Worm (Caenorhabditis elegans) whole organism, L3 larva: ENCODE measurements around the gene F35C11.7.

Source experiments
- R02D3.7 ChIP-seq: fragments of 150-350 bp; optimal IDR thresholded peaks from 2 replicates; lab custom pipeline; 2014; ENCODE audit warnings: missing biosample characterization, missing genetic modification characterization
- ZK546.5 ChIP-seq: sonication (generic microtip); optimal IDR thresholded peaks from 2 replicates; lab custom pipeline; 2017; ENCODE audit warnings: missing biosample characterization, missing genetic modification characterization
- aly-2 ChIP-seq: fragments of 150-350 bp; optimal IDR thresholded peaks from 2 replicates; lab custom pipeline; 2014; ENCODE audit warnings: missing biosample characterization, missing genetic modification characterization
- ama-1 ChIP-seq: fragments of 150-350 bp; optimal IDR thresholded peaks from 2 replicates; lab custom pipeline; 2018
- ceh-16 ChIP-seq: sonication (generic microtip); optimal IDR thresholded peaks from 2 replicates; lab custom pipeline; 2017; ENCODE audit warnings: missing biosample characterization, missing genetic modification characterization
- ceh-28 ChIP-seq: fragments of 150-350 bp; optimal IDR thresholded peaks from 2 replicates; lab custom pipeline; 2014; ENCODE audit warnings: missing biosample characterization, missing genetic modification reagents, missing genetic modification characterization
- ceh-9 ChIP-seq: sonication (generic microtip); optimal IDR thresholded peaks from 2 replicates; lab custom pipeline; 2018; ENCODE audit warnings: missing biosample characterization, missing genetic modification characterization
- daf-12 ChIP-seq: fragments of 150-350 bp; optimal IDR thresholded peaks from 2 replicates; lab custom pipeline; 2014; ENCODE audit warnings: missing biosample characterization, missing genetic modification reagents, missing genetic modification characterization
- egl-27 ChIP-seq: sonication (generic microtip); optimal IDR thresholded peaks from 4 replicates; lab custom pipeline; 2017; ENCODE audit warnings: missing biosample characterization, missing genetic modification reagents, missing genetic modification characterization
- egl-5 ChIP-seq: fragments of 150-350 bp; optimal IDR thresholded peaks from 2 replicates; lab custom pipeline; 2017; ENCODE audit warnings: missing biosample characterization, missing genetic modification reagents, missing genetic modification characterization, inconsistent platforms
- elt-1 ChIP-seq: fragments of 150-350 bp; optimal IDR thresholded peaks from 2 replicates; lab custom pipeline; 2014; ENCODE audit warnings: missing biosample characterization, missing genetic modification characterization
- elt-2 ChIP-seq: sonication (generic microtip); optimal IDR thresholded peaks from 2 replicates; lab custom pipeline; 2016; ENCODE audit warnings: missing genetic modification reagents, mild to moderate bottlenecking, missing genetic modification characterization, missing compliant biosample characterization
- elt-3 ChIP-seq, 3 experiments: fragments of 150-350 bp in 1 of 3; sonication (generic microtip) in 2 of 3; optimal IDR thresholded peaks; 2 replicates in 2 of 3; 4 replicates in 1 of 3; lab custom pipeline; 2014 to 2017; ENCODE audit warnings: missing biosample characterization in 3 of 3, missing genetic modification characterization in 3 of 3
- eor-1 ChIP-seq, 2 experiments: fragments of 150-350 bp; optimal IDR thresholded peaks; 2 replicates each; lab custom pipeline; 2014 to 2018; ENCODE audit warnings: missing biosample characterization in 2 of 2, missing genetic modification characterization in 2 of 2
- fkh-10 ChIP-seq: sonication (generic microtip); optimal IDR thresholded peaks from 2 replicates; lab custom pipeline; 2017; ENCODE audit warnings: missing biosample characterization, missing genetic modification reagents, missing genetic modification characterization
- fkh-2 ChIP-seq: fragments of 150-350 bp; optimal IDR thresholded peaks from 2 replicates; lab custom pipeline; 2014; ENCODE audit warnings: missing biosample characterization, missing genetic modification reagents, missing genetic modification characterization
- fos-1 ChIP-seq: fragments of 150-350 bp; optimal IDR thresholded peaks from 2 replicates; lab custom pipeline; 2014; ENCODE audit warnings: missing biosample characterization, missing genetic modification characterization
- hmg-11 ChIP-seq: sonication (generic microtip); optimal IDR thresholded peaks from 2 replicates; lab custom pipeline; 2016; ENCODE audit warnings: missing genetic modification characterization, missing compliant biosample characterization
- jun-1 ChIP-seq: fragments of 150-350 bp; optimal IDR thresholded peaks from 2 replicates; lab custom pipeline; 2014; ENCODE audit warnings: missing biosample characterization, missing genetic modification reagents, missing genetic modification characterization
- lin-15B ChIP-seq: fragments of 150-350 bp; optimal IDR thresholded peaks from 2 replicates; lab custom pipeline; 2014; ENCODE audit warnings: missing biosample characterization, missing genetic modification characterization
- lin-39 ChIP-seq: fragments of 150-350 bp; optimal IDR thresholded peaks from 2 replicates; lab custom pipeline; 2018; ENCODE audit warnings: missing biosample characterization, missing genetic modification reagents, missing genetic modification characterization
- lsy-12 ChIP-seq: sonication (generic microtip); optimal IDR thresholded peaks from 2 replicates; lab custom pipeline; 2016; ENCODE audit warnings: mild to moderate bottlenecking, missing genetic modification characterization, missing compliant biosample characterization
- mml-1 ChIP-seq: fragments of 150-350 bp; sonication (generic microtip); optimal IDR thresholded peaks from 3 replicates; lab custom pipeline; 2014; ENCODE audit warnings: missing biosample characterization, missing genetic modification characterization
- nfya-1 ChIP-seq: sonication (generic microtip); optimal IDR thresholded peaks from 2 replicates; lab custom pipeline; 2017; ENCODE audit warnings: missing genetic modification characterization, mild to moderate bottlenecking, missing compliant biosample characterization, antibody characterized with exemption, moderate library complexity; ENCODE audit not compliant: insufficient read depth
- nhr-12 ChIP-seq: fragments of 150-350 bp; optimal IDR thresholded peaks from 2 replicates; lab custom pipeline; 2014; ENCODE audit warnings: missing biosample characterization, missing genetic modification characterization
- nhr-23 ChIP-seq: fragments of 150-350 bp; optimal IDR thresholded peaks from 2 replicates; lab custom pipeline; 2014; ENCODE audit warnings: missing biosample characterization, missing genetic modification reagents, missing genetic modification characterization
- nhr-237 ChIP-seq: fragments of 150-350 bp; optimal IDR thresholded peaks from 2 replicates; lab custom pipeline; 2014; ENCODE audit warnings: missing biosample characterization, missing genetic modification characterization
- nhr-25 ChIP-seq: sonication (generic microtip); optimal IDR thresholded peaks from 2 replicates; lab custom pipeline; 2017; ENCODE audit warnings: missing biosample characterization, missing genetic modification characterization
- nhr-28 ChIP-seq: fragments of 150-350 bp; optimal IDR thresholded peaks from 2 replicates; lab custom pipeline; 2014; ENCODE audit warnings: missing biosample characterization, missing genetic modification characterization
- nhr-43 ChIP-seq: sonication (generic microtip); optimal IDR thresholded peaks from 2 replicates; lab custom pipeline; 2016; ENCODE audit warnings: mild to moderate bottlenecking, missing genetic modification characterization, missing compliant biosample characterization; ENCODE audit not compliant: poor library complexity, severe bottlenecking
- nhr-67 ChIP-seq: fragments of 150-350 bp; optimal IDR thresholded peaks from 2 replicates; lab custom pipeline; 2014; ENCODE audit warnings: missing biosample characterization, missing genetic modification characterization
- nhr-76 ChIP-seq: fragments of 150-350 bp; sonication (generic microtip); optimal IDR thresholded peaks from 5 replicates; lab custom pipeline; 2014; ENCODE audit warnings: missing biosample characterization, missing genetic modification characterization
- pha-4 ChIP-seq: fragments of 150-350 bp; optimal IDR thresholded peaks from 2 replicates; lab custom pipeline; 2014; ENCODE audit warnings: missing biosample characterization, missing genetic modification reagents, missing genetic modification characterization
- pqm-1 ChIP-seq: fragments of 150-350 bp; optimal IDR thresholded peaks from 2 replicates; lab custom pipeline; 2017; ENCODE audit warnings: missing biosample characterization, missing genetic modification characterization, inconsistent platforms
- sea-2 ChIP-seq: fragments of 150-350 bp; sonication (generic microtip); optimal IDR thresholded peaks from 4 replicates; lab custom pipeline; 2014; ENCODE audit warnings: missing biosample characterization, missing genetic modification reagents, missing genetic modification characterization
- skn-1 ChIP-seq: fragments of 150-350 bp; optimal IDR thresholded peaks from 2 replicates; lab custom pipeline; 2014; ENCODE audit warnings: missing biosample characterization, missing genetic modification characterization
- snpc-4 ChIP-seq: fragments of 150-350 bp; optimal IDR thresholded peaks from 2 replicates; lab custom pipeline; 2014; ENCODE audit warnings: missing biosample characterization, missing genetic modification characterization
- tbx-2 ChIP-seq: sonication (generic microtip); optimal IDR thresholded peaks from 2 replicates; lab custom pipeline; 2016; ENCODE audit warnings: mild to moderate bottlenecking, missing genetic modification characterization, missing compliant biosample characterization
- unc-39 ChIP-seq: sonication (generic microtip); optimal IDR thresholded peaks from 4 replicates; lab custom pipeline; 2017; ENCODE audit warnings: missing biosample characterization, missing genetic modification characterization
- zag-1 ChIP-seq: fragments of 150-350 bp; optimal IDR thresholded peaks from 2 replicates; lab custom pipeline; 2014; ENCODE audit warnings: missing biosample characterization, missing genetic modification characterization
- ztf-11 ChIP-seq: fragments of 150-350 bp; optimal IDR thresholded peaks from 2 replicates; lab custom pipeline; 2014; ENCODE audit warnings: missing biosample characterization, missing genetic modification characterization
- ztf-4 ChIP-seq: fragments of 150-350 bp; optimal IDR thresholded peaks from 2 replicates; lab custom pipeline; 2014; ENCODE audit warnings: missing biosample characterization, missing genetic modification characterization

F35C11.7 gene

DNA sequence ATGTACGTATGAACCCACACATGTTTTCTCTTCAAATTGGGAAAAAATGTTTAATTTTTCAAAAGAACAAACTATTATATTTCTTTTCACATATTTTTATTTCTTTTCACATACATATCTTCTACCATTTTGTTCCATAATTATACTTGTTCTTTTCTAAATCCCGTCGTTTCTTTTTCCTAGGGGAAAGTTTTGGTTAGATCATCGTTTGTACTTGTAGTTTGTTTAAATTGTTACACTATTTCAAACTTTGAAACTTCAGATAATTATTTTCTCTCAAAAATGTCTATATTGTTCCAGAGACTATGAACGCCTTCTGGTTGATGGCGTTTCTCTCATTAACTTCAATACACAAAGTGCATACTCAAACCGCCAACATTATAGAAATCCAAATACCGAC is at the start of gene F35C11.7:
TSS of gene F35C11.7 (plus strand) at position 301 of the 400 bp plus-strand sequence.
- TF ChIP-seq fkh-2: no peak
- no peak for TF ChIP-seq R02D3.7 (tag; lab: Kevin White, UChicago)
- TF ChIP-seq jun-1 (tag; lab: Kevin White, UChicago): no peak
- TF ChIP-seq, all 47 proteins: peak for 0

ce11 chrII:8209476-8209875 is 46.6 kb upstream of the F35C11.7 start, which contains the start of gene M110.8:
TSS of gene M110.8 (minus strand) at chrII:8209576.
- TF ChIP-seq ZK546.5 (tag; lab: Kevin White, UChicago) (no peak), nfya-1 (tag; lab: Kevin White, UChicago) (no peak), lin-39 (tag; lab: Kevin White, UChicago) (no peak), hmg-11 (no peak), zag-1 (tag; lab: Kevin White, UChicago) (no peak), sea-2 (no peak), elt-1 (tag; lab: Kevin White, UChicago) (no peak), nhr-12 (tag; lab: Kevin White, UChicago) (no peak), nhr-28 (tag; lab: Kevin White, UChicago) (no peak), ceh-16 (tag; lab: Kevin White, UChicago) (no peak), nhr-237 (no peak), mml-1 (tag; lab: Kevin White, UChicago) (no peak), nhr-23 (tag; lab: Kevin White, UChicago) (no peak), egl-27 (tag; lab: Kevin White, UChicago) (no peak), nhr-25 (tag; lab: Kevin White, UChicago) (no peak), tbx-2 (tag; lab: Kevin White, UChicago) (no peak), elt-2 (no peak), lin-15B (no peak), egl-5 (no peak), aly-2 (tag; lab: Kevin White, UChicago) (no peak)

DNA sequence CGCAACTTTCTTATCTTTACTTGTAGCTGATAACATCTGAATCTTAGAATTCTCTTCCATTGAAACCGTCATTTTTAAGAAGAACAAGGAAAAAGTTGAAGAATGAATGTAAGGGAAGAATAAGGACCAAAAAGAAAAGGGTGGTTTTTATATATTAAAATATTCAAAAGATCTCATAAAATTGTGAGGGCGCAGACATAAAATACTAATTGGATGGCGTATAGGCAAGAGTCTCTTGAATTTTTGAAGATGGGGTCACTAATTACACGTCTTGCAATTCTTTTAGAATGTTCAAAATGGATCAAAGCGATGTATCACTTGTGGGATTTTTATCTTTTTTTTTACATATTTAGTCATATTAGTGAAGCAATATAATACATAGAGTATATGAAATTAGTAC is 43.4 kb upstream of the F35C11.7 start, which contains the start of gene twk-3:
TSS of gene twk-3 (minus strand) at position 101 of the 400 bp plus-strand sequence.
- TF ChIP-seq eor-1 (tag; optimal IDR thresholded peaks at IDR 0.05; lab: Kevin White, UChicago): no peak
- TF ChIP-seq ceh-9 (tag; lab: Kevin White, UChicago): no peak
- TF ChIP-seq fkh-2: no peak
- TF ChIP-seq nhr-28 (tag; lab: Kevin White, UChicago): no peak
- no peak for TF ChIP-seq elt-3 (tag; optimal IDR thresholded peaks at IDR 0.05; lab: Kevin White, UChicago)

- peak; percentile 7 for TF ChIP-seq pha-4 (tag; lab: Kevin White, UChicago)
- TF ChIP-seq fkh-10: no peak
- no peak for TF ChIP-seq skn-1
Observed at ce11 chrII:8214367-8214766, 41.7 kb upstream of the F35C11.7 start, which contains the start of gene M110.10. TSS of gene M110.10 (minus strand) at chrII:8214467.

- peak; percentile 69 for TF ChIP-seq ceh-28
- no peak for TF ChIP-seq aly-2 (tag; lab: Kevin White, UChicago)
- TF ChIP-seq snpc-4: peak; percentile 50
- peak; percentile 14 for TF ChIP-seq elt-2
- peak; percentile 70 for TF ChIP-seq lin-39 (tag; lab: Kevin White, UChicago)
- TF ChIP-seq pha-4 (tag; lab: Kevin White, UChicago): peak; percentile 80
- TF ChIP-seq lsy-12: no peak
- no peak for TF ChIP-seq ZK546.5 (tag; lab: Kevin White, UChicago)
- no peak for TF ChIP-seq pqm-1 (tag; lab: Kevin White, UChicago)
- no peak for TF ChIP-seq ztf-11
- peak; percentile 71 for TF ChIP-seq hmg-11
- no peak for TF ChIP-seq ztf-4
- peak; percentile 93 for TF ChIP-seq R02D3.7 (tag; lab: Kevin White, UChicago)
- TF ChIP-seq sea-2: no peak
- TF ChIP-seq eor-1 (tag; optimal IDR thresholded peaks at IDR 0.05; lab: Kevin White, UChicago): no peak
- no peak for TF ChIP-seq ceh-9 (tag; lab: Kevin White, UChicago)
- peak; percentile 65 for TF ChIP-seq lin-15B
- peak; percentile 73 for TF ChIP-seq nhr-23 (tag; lab: Kevin White, UChicago)
- no peak for TF ChIP-seq daf-12
- peak; percentile 76 for TF ChIP-seq nfya-1 (tag; lab: Kevin White, UChicago)
- peak; percentile 4 for TF ChIP-seq jun-1 (tag; lab: Kevin White, UChicago)
- no peak for TF ChIP-seq fkh-2
- no peak for TF ChIP-seq elt-1 (tag; lab: Kevin White, UChicago)
- no peak for TF ChIP-seq unc-39
- TF ChIP-seq elt-3 (tag; optimal IDR thresholded peaks at IDR 0.05; lab: Kevin White, UChicago): no peak
- no peak for TF ChIP-seq fos-1
- no peak for TF ChIP-seq nhr-25 (tag; lab: Kevin White, UChicago)
- no peak for TF ChIP-seq nhr-43
- TF ChIP-seq nhr-67 (tag; lab: Kevin White, UChicago): no peak
- TF ChIP-seq nhr-28 (tag; lab: Kevin White, UChicago): no peak
- no peak for TF ChIP-seq nhr-76
- peak; percentile 67 for TF ChIP-seq egl-5
- no peak for TF ChIP-seq egl-27 (tag; lab: Kevin White, UChicago)
- TF ChIP-seq ama-1: no peak
Observed at ce11 chrII:8216433-8216832, 39.7 kb upstream of the F35C11.7 start, which contains the start of gene M110.3. TSS of gene M110.3 (minus strand) at chrII:8216616.
